Worm (Caenorhabditis elegans): ENCODE results near the gene W02A2.12.
A peak's percentile ranks its signal among the peaks of the same experiment; 100 is the strongest.

Gene W02A2.12

DNA sequence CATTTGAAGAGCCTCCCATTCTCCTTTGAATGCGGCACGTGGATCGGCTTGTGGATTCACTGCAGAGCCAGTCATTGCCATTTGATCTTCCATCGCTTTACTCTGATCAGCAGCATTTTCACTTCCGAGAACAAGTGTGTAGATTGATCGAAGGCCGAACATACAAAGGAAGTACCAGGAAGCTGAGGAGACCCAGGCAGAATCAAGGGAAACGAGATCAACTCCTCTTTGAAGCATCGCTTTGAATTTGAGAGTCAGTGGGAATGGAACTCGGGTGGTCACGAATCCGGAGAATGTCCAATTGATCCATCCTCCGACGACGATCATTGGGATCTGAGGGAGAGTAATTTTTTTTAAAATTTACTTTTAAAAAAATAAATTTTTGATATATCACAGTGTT lies 31.9 kb upstream of the W02A2.12 start:
- TF ChIP-seq pag-3 (tag; optimal IDR thresholded peaks at IDR 0.05; ENCODE audit: borderline replicate concordance) (no peak), tbx-7 (tag; optimal IDR thresholded peaks at IDR 0.05) (no peak), unc-3 (GFP tag; conservative IDR thresholded peaks at IDR 0.05) (no peak), unc-3 (tag; optimal IDR thresholded peaks at IDR 0.05) (no peak), fkh-6 (tag; optimal IDR thresholded peaks at IDR 0.05) (no peak), K09A11.1 (tag; optimal IDR thresholded peaks at IDR 0.05; ENCODE audit: insufficient read depth) (no peak), hlh-13 (GFP tag; optimal IDR thresholded peaks at IDR 0.05) (no peak)

DNA sequence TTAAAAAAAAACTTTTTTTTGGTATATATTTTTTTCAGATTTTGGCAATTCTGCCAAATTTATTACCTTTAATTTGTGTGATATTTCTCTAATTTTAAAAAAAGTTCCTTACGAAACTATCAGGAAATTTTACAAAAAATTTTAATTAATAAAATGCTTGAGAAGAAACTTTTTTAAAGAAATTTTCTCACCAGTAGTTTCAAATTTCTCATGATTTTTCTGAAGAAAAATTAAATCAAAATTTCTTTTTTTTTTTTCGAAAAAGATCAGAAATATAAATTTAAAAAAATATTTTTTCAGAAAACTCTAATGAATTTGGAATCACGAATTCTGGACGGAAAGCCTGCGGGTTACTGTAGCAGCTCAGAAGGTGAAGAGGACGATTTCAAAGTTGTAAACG lies 29.1 kb upstream of the W02A2.12 start, which contains the start of gene mau-8:
TSS of gene mau-8 (plus strand) at position 301 of the 400 bp plus-strand sequence.
- no peak for TF ChIP-seq ceh-6 (GFP tag; optimal IDR thresholded peaks at IDR 0.05)
- TF ChIP-seq ceh-31 (tag; optimal IDR thresholded peaks at IDR 0.05): no peak
- TF ChIP-seq ttx-3 (tag; optimal IDR thresholded peaks at IDR 0.05): no peak
- no peak for TF ChIP-seq unc-3 (GFP tag; conservative IDR thresholded peaks at IDR 0.05)
- TF ChIP-seq unc-3 (tag; optimal IDR thresholded peaks at IDR 0.05): no peak
- TF ChIP-seq ztf-16 (tag; optimal IDR thresholded peaks at IDR 0.05): no peak
- TF ChIP-seq ceh-22 (tag; optimal IDR thresholded peaks at IDR 0.05): no peak

DNA sequence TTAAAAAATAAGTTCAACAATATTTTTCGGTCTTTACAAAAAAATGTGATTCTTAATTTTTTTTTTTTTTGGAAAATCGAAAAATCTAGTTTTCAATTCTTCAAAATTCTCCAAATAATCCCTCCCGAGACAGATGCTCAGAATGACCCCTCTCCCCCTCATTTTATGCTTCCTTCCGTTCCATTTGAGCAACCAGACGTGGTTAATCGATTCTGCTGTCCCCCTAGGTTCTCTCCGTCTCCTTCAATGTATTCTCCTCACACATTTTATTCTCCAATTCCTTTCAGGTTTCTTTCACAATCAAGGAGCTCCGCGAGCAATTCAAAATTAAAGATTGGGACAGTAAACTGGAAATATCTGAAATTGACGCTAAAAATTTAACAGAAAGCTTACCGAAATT lies 26.3 kb upstream of the W02A2.12 start:
- TF ChIP-seq ceh-48 (tag; optimal IDR thresholded peaks at IDR 0.05): peak; percentile 54
- no peak for TF ChIP-seq pha-2 (tag; optimal IDR thresholded peaks at IDR 0.05)
- TF ChIP-seq che-1 (tag; optimal IDR thresholded peaks at IDR 0.05): no peak
- no peak for TF ChIP-seq ceh-22 (tag; optimal IDR thresholded peaks at IDR 0.05)

DNA sequence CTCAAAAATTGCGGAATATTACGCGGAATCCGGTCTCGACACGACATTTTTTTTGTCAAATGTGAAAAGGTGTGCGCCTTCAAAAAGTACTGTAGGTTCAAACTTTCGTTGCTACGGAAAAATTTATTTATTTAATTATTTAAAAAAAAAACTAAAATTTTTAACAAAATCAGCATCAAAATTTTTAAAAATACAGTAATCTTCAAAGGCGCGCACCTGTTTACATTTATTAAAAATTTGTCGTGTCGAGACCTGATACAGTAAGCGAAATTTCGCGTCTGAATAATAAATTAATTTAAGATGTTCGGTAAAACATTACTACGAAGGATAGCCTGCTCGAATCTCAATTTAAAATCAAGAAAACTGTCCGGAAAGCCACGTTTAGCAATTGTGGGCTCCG lies 23.1 kb upstream of the W02A2.12 start, which contains the start of gene Y62E10A.6:
TSS of gene Y62E10A.6 (plus strand) at position 301 of the 400 bp plus-strand sequence.
- TF ChIP-seq eyg-1 (tag; optimal IDR thresholded peaks at IDR 0.05) (no peak), ceh-48 (tag; optimal IDR thresholded peaks at IDR 0.05) (no peak), hlh-13 (GFP tag; optimal IDR thresholded peaks at IDR 0.05) (no peak), ref-2 (tag; optimal IDR thresholded peaks at IDR 0.05) (no peak), ceh-14 (tag; optimal IDR thresholded peaks at IDR 0.05) (no peak), nhr-11 (tag; optimal IDR thresholded peaks at IDR 0.05) (no peak), madf-2 (tag; optimal IDR thresholded peaks at IDR 0.05) (no peak), ceh-19 (GFP tag; optimal IDR thresholded peaks at IDR 0.05) (no peak), fkh-6 (tag; optimal IDR thresholded peaks at IDR 0.05) (no peak), dve-1 (tag; optimal IDR thresholded peaks at IDR 0.05) (no peak), unc-55 (GFP tag; optimal IDR thresholded peaks at IDR 0.05) (no peak), pha-2 (tag; optimal IDR thresholded peaks at IDR 0.05) (no peak), nhr-232 (tag; optimal IDR thresholded peaks at IDR 0.05) (no peak), fax-1 (tag; optimal IDR thresholded peaks at IDR 0.05) (no peak), npax-4 (tag; optimal IDR thresholded peaks at IDR 0.05) (no peak), rnt-1 (tag; optimal IDR thresholded peaks at IDR 0.05) (no peak)

DNA sequence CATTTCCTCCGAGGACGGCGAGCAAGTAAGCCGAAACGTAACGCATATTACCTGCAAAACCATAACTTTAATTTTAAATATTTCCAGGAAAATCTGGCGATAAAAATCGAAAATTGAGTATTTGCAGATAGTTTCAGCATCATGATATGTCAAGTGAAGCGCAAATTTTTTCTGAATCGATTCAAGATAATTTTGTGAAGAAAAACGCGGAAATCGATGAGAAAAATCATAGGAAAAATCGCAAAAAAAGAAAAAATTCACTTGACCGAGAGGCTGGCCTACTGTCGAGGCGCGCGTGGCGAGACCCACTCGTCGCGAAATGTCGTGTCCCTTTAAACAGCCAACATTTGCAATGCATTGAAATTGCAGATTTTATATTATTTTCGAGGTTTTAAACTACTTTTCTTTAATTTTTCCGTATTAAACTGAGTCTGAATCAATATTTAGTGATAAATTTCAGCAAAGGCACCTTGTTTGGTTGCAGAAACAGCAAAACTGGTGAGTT lies 21.7 kb upstream of the W02A2.12 start, which contains the start of the genes rla-2, popl-7 and Y62E10A.24:
TSS of gene rla-2 (minus strand) at position 51 of the 505 bp plus-strand sequence.
TSS of gene popl-7 (plus strand) at position 455 of the 505 bp plus-strand sequence.
TSS of gene Y62E10A.24 (plus strand) at position 476 of the 505 bp plus-strand sequence.
- TF ChIP-seq pat-9 (tag; optimal IDR thresholded peaks at IDR 0.05): no peak
- TF ChIP-seq npax-4 (tag; optimal IDR thresholded peaks at IDR 0.05): no peak
- no peak for TF ChIP-seq T23F11.4 (GFP tag; optimal IDR thresholded peaks at IDR 0.05)
- no peak for TF ChIP-seq hlh-8 (tag; optimal IDR thresholded peaks at IDR 0.05)
- no peak for TF ChIP-seq pax-1 (tag; optimal IDR thresholded peaks at IDR 0.05)
- TF ChIP-seq tbx-7 (tag; optimal IDR thresholded peaks at IDR 0.05): no peak
